Fruit fly (Drosophila melanogaster) whole organism, embryonic: ENCODE data around the gene CG10651.

Experiments
- BEAF-32 ChIP-seq: fragments of 200-800 bp; sonication (Bioruptor generic); optimal IDR thresholded peaks from 3 replicates; lab custom pipeline; 2017; ENCODE audit warnings: missing biosample characterization, missing genetic modification characterization, mild to moderate bottlenecking, moderate library complexity, missing genetic modification reagents
- CG1024 ChIP-seq: fragments of 200-800 bp; sonication (Bioruptor generic); IDR thresholded peaks from 2 replicates; pipeline ENCODE4 v1.3.6; 2022; ENCODE audit warnings: missing biosample characterization, missing genetic modification characterization
- CG10959 ChIP-seq: fragments of 200-800 bp; sonication (Bioruptor generic); IDR thresholded peaks from 2 replicates; pipeline ENCODE4 v1.3.6; 2022; ENCODE audit warnings: missing biosample characterization, missing genetic modification characterization
- CG12155 ChIP-seq: fragments of 200-800 bp; sonication (Bioruptor generic); optimal IDR thresholded peaks from 3 replicates; lab custom pipeline; 2016; ENCODE audit warnings: missing biosample characterization, missing genetic modification characterization
- CG13123 ChIP-seq: fragments of 200-800 bp; sonication (Bioruptor generic); optimal IDR thresholded peaks from 2 replicates; lab custom pipeline; 2016; ENCODE audit warnings: missing biosample characterization, missing genetic modification characterization
- CG13624 ChIP-seq: fragments of 200-800 bp; sonication (Bioruptor generic); optimal IDR thresholded peaks from 2 replicates; lab custom pipeline; 2016; ENCODE audit warnings: missing biosample characterization, missing genetic modification characterization
- CG14667 ChIP-seq: fragments of 200-800 bp; sonication (Bioruptor generic); IDR thresholded peaks from 2 replicates; pipeline ENCODE4 v1.3.6; 2022; ENCODE audit warnings: missing biosample characterization, missing genetic modification characterization
- CG15479 ChIP-seq: fragments of 200-800 bp; sonication (Bioruptor generic); optimal IDR thresholded peaks from 3 replicates; lab custom pipeline; 2019; ENCODE audit warnings: missing biosample characterization, mild to moderate bottlenecking, missing genetic modification characterization, moderate library complexity
- CG18619 ChIP-seq: fragments of 200-800 bp; sonication (Bioruptor generic); optimal IDR thresholded peaks from 3 replicates; lab custom pipeline; 2017; ENCODE audit warnings: missing biosample characterization, mild to moderate bottlenecking, missing genetic modification characterization
- CG2678 ChIP-seq: fragments of 200-800 bp; sonication (Bioruptor generic); optimal IDR thresholded peaks from 3 replicates; lab custom pipeline; 2019; ENCODE audit warnings: missing biosample characterization, mild to moderate bottlenecking, missing genetic modification characterization, moderate library complexity
- CG31441 ChIP-seq: fragments of 200-800 bp; sonication (Bioruptor generic); IDR thresholded peaks from 2 replicates; pipeline ENCODE4 v1.3.6; 2022; ENCODE audit warnings: missing biosample characterization, missing genetic modification characterization
- CG4424 ChIP-seq: fragments of 200-800 bp; sonication (Bioruptor generic); optimal IDR thresholded peaks from 3 replicates; lab custom pipeline; 2016; ENCODE audit warnings: missing biosample characterization, missing genetic modification characterization
- CG6854 ChIP-seq: fragments of 200-800 bp; sonication (Bioruptor generic); optimal IDR thresholded peaks from 3 replicates; lab custom pipeline; 2017; ENCODE audit warnings: missing biosample characterization, mild to moderate bottlenecking, missing genetic modification characterization
- CG7357 ChIP-seq: fragments of 200-800 bp; sonication (Bioruptor generic); IDR thresholded peaks from 3 replicates; pipeline ENCODE4 v1.3.6; 2022; ENCODE audit warnings: missing biosample characterization, missing genetic modification characterization
- CG7372 ChIP-seq: fragments of 200-800 bp; sonication (Bioruptor generic); IDR thresholded peaks from 2 replicates; pipeline ENCODE4 v1.3.6; 2022; ENCODE audit warnings: missing biosample characterization, missing genetic modification characterization
- CG7839 ChIP-seq: fragments of 200-800 bp; sonication (Bioruptor generic); optimal IDR thresholded peaks from 3 replicates; lab custom pipeline; 2018; ENCODE audit warnings: missing biosample characterization, mild to moderate bottlenecking, missing genetic modification characterization, moderate library complexity
- CG8089 ChIP-seq: fragments of 200-800 bp; sonication (Bioruptor generic); optimal IDR thresholded peaks from 3 replicates; lab custom pipeline; 2016; ENCODE audit warnings: missing biosample characterization, missing genetic modification characterization
- CG8290 ChIP-seq, 3 experiments: fragments of 200-800 bp; sonication (Bioruptor generic); optimal IDR thresholded peaks; 2 replicates each; lab custom pipeline; 2016 to 2019; ENCODE audit warnings: missing biosample characterization in 3 of 3, missing genetic modification characterization in 3 of 3, mild to moderate bottlenecking in 2 of 3, moderate library complexity in 1 of 3
- CG8388 ChIP-seq: fragments of 200-800 bp; sonication (Bioruptor generic); optimal IDR thresholded peaks from 2 replicates; lab custom pipeline; 2019; ENCODE audit warnings: missing biosample characterization, mild to moderate bottlenecking, missing genetic modification characterization, moderate library complexity
- CG9797 ChIP-seq: fragments of 200-800 bp; sonication (Bioruptor generic); optimal IDR thresholded peaks from 3 replicates; lab custom pipeline; 2018; ENCODE audit warnings: missing biosample characterization, mild to moderate bottlenecking, missing genetic modification characterization
- CrebB ChIP-seq: fragments of 200-800 bp; sonication (Bioruptor generic); optimal IDR thresholded peaks from 3 replicates; lab custom pipeline; 2018; ENCODE audit warnings: missing biosample characterization, mild to moderate bottlenecking, missing genetic modification characterization
- D ChIP-seq, 2 experiments: fragments of 200-800 bp in 1 of 2; fragments of >200 bp in 1 of 2; sonication (Bioruptor generic) in 1 of 2; optimal IDR thresholded peaks; 2 replicates in 1 of 2; 3 replicates in 1 of 2; lab custom pipeline; 2017; ENCODE audit warnings: mild to moderate bottlenecking in 1 of 2, missing biosample characterization in 1 of 2, missing genetic modification characterization in 1 of 2, missing genetic modification reagents in 1 of 2
- Deaf1 ChIP-seq: fragments of 200-800 bp; optimal IDR thresholded peaks from 3 replicates; lab custom pipeline; 2019; ENCODE audit warnings: missing biosample characterization, mild to moderate bottlenecking, missing genetic modification characterization, moderate library complexity
- Doc3 ChIP-seq: fragments of 200-800 bp; sonication (Bioruptor generic); IDR thresholded peaks from 3 replicates; pipeline ENCODE4 v1.3.6; 2022; ENCODE audit warnings: missing biosample characterization, missing genetic modification characterization; ENCODE audit not compliant: partially characterized antibody
- Dp ChIP-seq: fragments of 200-800 bp; sonication (Bioruptor generic); optimal IDR thresholded peaks from 2 replicates; lab custom pipeline; 2018; ENCODE audit warnings: missing biosample characterization, mild to moderate bottlenecking, missing genetic modification characterization, moderate library complexity
- Fer2 ChIP-seq: fragments of 200-800 bp; sonication (Bioruptor generic); optimal IDR thresholded peaks from 2 replicates; lab custom pipeline; 2018; ENCODE audit warnings: missing biosample characterization, mild to moderate bottlenecking, missing genetic modification characterization, moderate library complexity
- Lhr ChIP-seq: fragments of 200-800 bp; sonication (Bioruptor generic); optimal IDR thresholded peaks from 3 replicates; lab custom pipeline; 2017; ENCODE audit warnings: mild to moderate bottlenecking, missing biosample characterization, missing genetic modification reagents, missing genetic modification characterization
- Lim3 ChIP-seq: fragments of 200-800 bp; sonication (Bioruptor generic); IDR thresholded peaks from 2 replicates; pipeline ENCODE4 v1.3.6; 2022; ENCODE audit warnings: missing biosample characterization, missing genetic modification characterization
- NfI ChIP-seq: fragments of 200-800 bp; sonication (Bioruptor generic); optimal IDR thresholded peaks from 3 replicates; lab custom pipeline; 2018; ENCODE audit warnings: missing biosample characterization, mild to moderate bottlenecking, missing genetic modification characterization, moderate library complexity
- Spps ChIP-seq: fragments of 200-800 bp; sonication (Bioruptor generic); optimal IDR thresholded peaks from 2 replicates; lab custom pipeline; 2018; ENCODE audit warnings: missing biosample characterization, mild to moderate bottlenecking, missing genetic modification characterization
- ap ChIP-seq: fragments of 200-800 bp; sonication (Bioruptor generic); IDR thresholded peaks from 2 replicates; pipeline ENCODE4 v1.3.6; 2022; ENCODE audit warnings: missing biosample characterization, missing genetic modification characterization
- chinmo ChIP-seq: fragments of 200-800 bp; sonication (Bioruptor generic); IDR thresholded peaks from 4 replicates; pipeline ENCODE4 v1.3.6; 2022; ENCODE audit warnings: missing biosample characterization, missing genetic modification characterization; ENCODE audit not compliant: partially characterized antibody
- crp ChIP-seq, 2 experiments: fragments of 200-800 bp; sonication (Bioruptor generic); optimal IDR thresholded peaks; 2 replicates in 1 of 2; 3 replicates in 1 of 2; lab custom pipeline; 2017; ENCODE audit warnings: missing biosample characterization in 2 of 2, missing genetic modification characterization in 2 of 2, mild to moderate bottlenecking in 1 of 2, moderate library complexity in 1 of 2
- dan ChIP-seq: fragments of 200-800 bp; sonication (Bioruptor generic); IDR thresholded peaks from 2 replicates; pipeline ENCODE4 v1.3.6; 2022; ENCODE audit warnings: missing biosample characterization, missing genetic modification characterization
- dmrt11E ChIP-seq: fragments of 200-800 bp; sonication (Bioruptor generic); optimal IDR thresholded peaks from 3 replicates; lab custom pipeline; 2018; ENCODE audit warnings: missing biosample characterization, mild to moderate bottlenecking, missing genetic modification characterization, moderate library complexity
- dysf ChIP-seq: fragments of 200-800 bp; sonication (Bioruptor generic); IDR thresholded peaks from 3 replicates; pipeline ENCODE4 v1.3.6; 2022; ENCODE audit warnings: missing biosample characterization, missing genetic modification characterization
- fd3F ChIP-seq: fragments of 200-800 bp; sonication (Bioruptor generic); optimal IDR thresholded peaks from 2 replicates; lab custom pipeline; 2018; ENCODE audit warnings: missing biosample characterization, mild to moderate bottlenecking, missing genetic modification characterization, moderate library complexity
- gem ChIP-seq: fragments of 200-800 bp; sonication (Bioruptor generic); optimal IDR thresholded peaks from 2 replicates; lab custom pipeline; 2019; ENCODE audit warnings: missing biosample characterization, mild to moderate bottlenecking, missing genetic modification characterization, moderate library complexity
- grau ChIP-seq: fragments of 200-800 bp; optimal IDR thresholded peaks from 3 replicates; lab custom pipeline; 2019; ENCODE audit warnings: missing biosample characterization, mild to moderate bottlenecking, missing genetic modification characterization, moderate library complexity
- luna ChIP-seq: fragments of 200-800 bp; sonication (Bioruptor generic); optimal IDR thresholded peaks from 2 replicates; lab custom pipeline; 2016; ENCODE audit warnings: missing biosample characterization, missing genetic modification characterization
- nerfin-1 ChIP-seq: fragments of 200-800 bp; sonication (Bioruptor generic); optimal IDR thresholded peaks from 3 replicates; lab custom pipeline; 2019; ENCODE audit warnings: missing biosample characterization, mild to moderate bottlenecking, missing genetic modification characterization, moderate library complexity
- nmo ChIP-seq: fragments of 200-800 bp; sonication (Bioruptor generic); optimal IDR thresholded peaks from 2 replicates; lab custom pipeline; 2018; ENCODE audit warnings: missing biosample characterization, mild to moderate bottlenecking, missing genetic modification characterization, moderate library complexity
- schlank ChIP-seq: fragments of 200-800 bp; sonication (Bioruptor generic); optimal IDR thresholded peaks from 2 replicates; lab custom pipeline; 2018; ENCODE audit warnings: missing biosample characterization, mild to moderate bottlenecking, missing genetic modification characterization
- seq ChIP-seq: fragments of 200-800 bp; sonication (Bioruptor generic); IDR thresholded peaks from 2 replicates; pipeline ENCODE4 v1.3.6; 2022; ENCODE audit warnings: missing biosample characterization, missing genetic modification characterization
- sima ChIP-seq: fragments of 200-800 bp; sonication (Bioruptor generic); optimal IDR thresholded peaks from 2 replicates; lab custom pipeline; 2016; ENCODE audit warnings: missing biosample characterization, missing genetic modification characterization
- slp2 ChIP-seq: fragments of 200-800 bp; sonication (Bioruptor generic); optimal IDR thresholded peaks from 2 replicates; lab custom pipeline; 2016; ENCODE audit warnings: missing biosample characterization, missing genetic modification characterization
- sr ChIP-seq: fragments of 200-800 bp; sonication (Bioruptor generic); IDR thresholded peaks from 3 replicates; pipeline ENCODE4 v1.3.6; 2022; ENCODE audit warnings: missing biosample characterization, missing genetic modification characterization
- tll ChIP-seq, 2 experiments: fragments of 200-800 bp in 1 of 2; fragments of >200 bp in 1 of 2; sonication (Bioruptor generic) in 1 of 2; optimal IDR thresholded peaks; 2 replicates each; lab custom pipeline; 2017 to 2019; ENCODE audit warnings: missing biosample characterization in 2 of 2, missing genetic modification characterization in 2 of 2, mild to moderate bottlenecking in 1 of 2, moderate library complexity in 1 of 2
- tna ChIP-seq: fragments of 200-800 bp; sonication (Bioruptor generic); IDR thresholded peaks from 2 replicates; pipeline ENCODE4 v1.3.6; 2022; ENCODE audit warnings: missing biosample characterization, missing genetic modification characterization; ENCODE audit not compliant: partially characterized antibody

The CG10651 gene

dm6 chr2L:20148368-20148767 is 13.6 kb upstream of the CG10651 start (continued):
- TF ChIP-seq CG8290 (GFP tag; optimal IDR thresholded peaks at IDR 0.05; lab: Kevin White, UChicago) (peak; percentile 46), CG8290 (tag; optimal IDR thresholded peaks at IDR 0.05; lab: Kevin White, UChicago) (peak; percentile 33 to 79), schlank (tag; lab: Kevin White, UChicago) (no peak), sr (GFP tag; lab: Robert Waterston, UW) (0 out of 3 replicates have a peak, but pooled peaks have one; percentile 19), nerfin-1 (tag; lab: Kevin White, UChicago) (no peak), CG12155 (no peak), CG6854 (no peak), CG2678 (tag; lab: Kevin White, UChicago) (no peak), seq (no peak), CG1024 (peak; percentile 48; the same call in 1 of the 2 replicates), ap (GFP tag; lab: Robert Waterston, UW) (no peak), tna (GFP tag; lab: Robert Waterston, UW) (peak; percentile 39), Deaf1 (tag; lab: Kevin White, UChicago) (peak; percentile 36), CG7372 (GFP tag; lab: Robert Waterston, UW) (no peak), dan (GFP tag; lab: Robert Waterston, UW) (no peak), CG18619 (GFP tag; lab: Kevin White, UChicago) (no peak), CG4424 (GFP tag; lab: Kevin White, UChicago) (no peak), BEAF-32 (GFP tag; lab: Kevin White, UChicago) (peak; percentile 38), Fer2 (no peak), CG14667 (no peak), CG13123 (no peak), chinmo (GFP tag; lab: Robert Waterston, UW) (peak; percentile 81; the same call in 1 of the 4 replicates), Doc3 (GFP tag; lab: Robert Waterston, UW) (peak; percentile 31; the same call in 1 of the 3 replicates), dmrt11E (tag; lab: Kevin White, UChicago) (no peak), nmo (GFP tag; lab: Kevin White, UChicago) (peak; percentile 8), CG31441 (GFP tag; lab: Robert Waterston, UW) (0 out of 2 replicates have a peak, but pooled peaks have one; percentile 8), CG8089 (GFP tag; lab: Kevin White, UChicago) (no peak), CrebB (no peak), Spps (tag; lab: Kevin White, UChicago) (no peak), CG10959 (GFP tag; lab: Robert Waterston, UW) (no peak), CG8388 (GFP tag; lab: Kevin White, UChicago) (no peak), sima (GFP tag; lab: Kevin White, UChicago) (no peak), Dp (peak; percentile 98), Lhr (GFP tag; lab: Kevin White, UChicago) (peak; percentile 98), CG9797 (peak; percentile 95), slp2 (GFP tag; lab: Kevin White, UChicago) (no peak), gem (tag; lab: Kevin White, UChicago) (no peak), CG7839 (tag; lab: Kevin White, UChicago) (no peak), CG13624 (GFP tag; lab: Kevin White, UChicago) (no peak), luna (GFP tag; lab: Kevin White, UChicago) (no peak), NfI (GFP tag; lab: Kevin White, UChicago) (peak; percentile 15), tll (GFP tag; optimal IDR thresholded peaks at IDR 0.05; lab: Kevin White, UChicago) (no peak), grau (tag; lab: Kevin White, UChicago) (no peak), fd3F (GFP tag; lab: Kevin White, UChicago) (no peak), CG7357 (GFP tag; lab: Robert Waterston, UW) (no peak), crp (GFP tag; optimal IDR thresholded peaks at IDR 0.05; lab: Kevin White, UChicago) (no peak), CG15479 (no peak), D (optimal IDR thresholded peaks at IDR 0.05; lab: Kevin White, UChicago) (no peak), D (GFP tag; optimal IDR thresholded peaks at IDR 0.05; lab: Kevin White, UChicago) (no peak), dysf (GFP tag; lab: Robert Waterston, UW) (no peak), Lim3 (GFP tag; lab: Robert Waterston, UW) (no peak)
